Worm (Caenorhabditis elegans) whole organism, midembryonic: ENCODE data around the gene F57C12.6.

ENCODE experiments used
- T22C8.4 ChIP-seq: fragments of 200-800 bp; sonication (Bioruptor generic); IDR thresholded peaks from 2 replicates; pipeline ENCODE4 v1.3.6; 2022; ENCODE audit warnings: missing genetic modification characterization, missing compliant biosample characterization
- cog-1 ChIP-seq: sonication (generic microtip); optimal IDR thresholded peaks from 2 replicates; lab custom pipeline; 2016; ENCODE audit warnings: missing genetic modification characterization, missing compliant biosample characterization
- flt-1 ChIP-seq: fragments of 200-800 bp; sonication (Bioruptor generic); IDR thresholded peaks from 2 replicates; pipeline ENCODE4 v1.3.6; 2022; ENCODE audit warnings: missing genetic modification characterization, missing compliant biosample characterization
- med-1 ChIP-seq: sonication (generic microtip); optimal IDR thresholded peaks from 2 replicates; lab custom pipeline; 2017; ENCODE audit warnings: missing genetic modification characterization, mild to moderate bottlenecking, missing compliant biosample characterization, antibody characterized with exemption, missing genetic modification reagents; ENCODE audit not compliant: insufficient read depth
- ref-1 ChIP-seq: fragments of 200-800 bp; sonication (Bioruptor generic); conservative IDR thresholded peaks from 2 replicates; pipeline ENCODE4 v1.3.6; 2022; ENCODE audit warnings: missing genetic modification reagents, missing genetic modification characterization, missing compliant biosample characterization
- tab-1 ChIP-seq: fragments of 200-800 bp; sonication (Bioruptor generic); IDR thresholded peaks from 2 replicates; pipeline ENCODE4 v1.3.6; 2022; ENCODE audit warnings: missing genetic modification characterization, missing compliant biosample characterization
- ztf-23 ChIP-seq: fragments of 200-800 bp; sonication (Bioruptor generic); IDR thresholded peaks from 2 replicates; pipeline ENCODE4 v1.3.6; 2022; ENCODE audit warnings: missing genetic modification reagents, missing genetic modification characterization, missing compliant biosample characterization
- ztf-29 ChIP-seq: fragments of 200-800 bp; sonication (Bioruptor generic); IDR thresholded peaks from 2 replicates; pipeline ENCODE4 v1.3.6; 2022; ENCODE audit warnings: missing genetic modification reagents, missing genetic modification characterization, missing compliant biosample characterization

ce11 chrX:601860-602259, 48.1 kb upstream of the F57C12.6 start, which contains the start of gene F13C5.1:
- no peak for TF ChIP-seq ztf-23 (GFP tag; lab: Robert Waterston, UW)
- no peak for TF ChIP-seq ref-1 (GFP tag; lab: Robert Waterston, UW)
- TF ChIP-seq flt-1 (GFP tag; lab: Robert Waterston, UW) = no peak
- no peak for TF ChIP-seq tab-1 (GFP tag; lab: Robert Waterston, UW)
- no peak for TF ChIP-seq med-1
- no peak for TF ChIP-seq T22C8.4 (GFP tag; lab: Robert Waterston, UW)
- TF ChIP-seq cog-1 = no peak
- TF ChIP-seq ztf-29 (GFP tag; lab: Robert Waterston, UW) = no peak
